Fruit fly (Drosophila melanogaster) Kc167 (cell line): Measurements from ENCODE around the gene mus302.

ENCODE experiments used
- Myc ChIP-seq: fragments of >200 bp; optimal IDR thresholded peaks from 2 replicates; lab custom pipeline; 2017; ENCODE audit warnings: missing external identifiers
- Sin3A ChIP-seq: fragments of >200 bp; optimal IDR thresholded peaks from 2 replicates; lab custom pipeline; 2018; ENCODE audit warnings: missing external identifiers
- h ChIP-seq: fragments of >200 bp; optimal IDR thresholded peaks from 3 replicates; lab custom pipeline; 2018; ENCODE audit warnings: missing external identifiers
- insv ChIP-seq: fragments of >200 bp; optimal IDR thresholded peaks from 3 replicates; lab custom pipeline; 2018; ENCODE audit warnings: missing external identifiers
- psq ChIP-seq: fragments of >200 bp; optimal IDR thresholded peaks from 2 replicates; lab custom pipeline; 2017; ENCODE audit warnings: missing external identifiers
- ttk ChIP-seq: sonication (Bioruptor generic); optimal IDR thresholded peaks from 2 replicates; lab custom pipeline; 2017; ENCODE audit warnings: missing external identifiers

mus302 gene

DNA sequence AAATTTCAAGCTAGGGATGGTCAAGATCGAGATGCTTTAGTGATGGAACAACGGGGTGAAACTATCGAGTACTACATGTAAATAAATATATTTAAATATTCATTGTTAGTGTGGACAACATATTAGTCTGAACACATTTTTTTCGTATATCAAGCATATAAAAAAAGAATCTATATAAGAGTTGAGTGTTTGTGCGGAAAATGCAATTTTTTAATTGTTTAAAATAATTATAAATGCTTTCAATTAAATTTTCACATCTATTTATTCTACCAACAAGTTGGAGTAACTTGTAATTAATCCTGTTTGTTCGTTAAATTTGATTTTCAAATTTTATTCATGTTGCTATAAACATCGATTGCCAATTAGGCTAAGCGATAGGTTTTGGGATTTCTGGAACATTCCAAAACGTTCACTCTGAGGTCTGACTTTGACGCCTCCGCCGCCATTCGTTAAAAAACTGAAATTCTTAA lies at the start of gene mus302, which contains the start of gene CG9705:
Gene mus302 (minus strand): TSS at position 33 of the 470 bp plus-strand sequence.
Gene CG9705 (plus strand): TSS at position 397 of the 470 bp plus-strand sequence.
- TF ChIP-seq Myc, result no peak
- TF ChIP-seq ttk (lab: Kevin White, UChicago), result no peak
- no peak for TF ChIP-seq psq
- TF ChIP-seq h (lab: Kevin White, UChicago), result no peak
- TF ChIP-seq Sin3A (lab: Kevin White, UChicago), result no peak
- TF ChIP-seq insv (lab: Kevin White, UChicago), result no peak

DNA sequence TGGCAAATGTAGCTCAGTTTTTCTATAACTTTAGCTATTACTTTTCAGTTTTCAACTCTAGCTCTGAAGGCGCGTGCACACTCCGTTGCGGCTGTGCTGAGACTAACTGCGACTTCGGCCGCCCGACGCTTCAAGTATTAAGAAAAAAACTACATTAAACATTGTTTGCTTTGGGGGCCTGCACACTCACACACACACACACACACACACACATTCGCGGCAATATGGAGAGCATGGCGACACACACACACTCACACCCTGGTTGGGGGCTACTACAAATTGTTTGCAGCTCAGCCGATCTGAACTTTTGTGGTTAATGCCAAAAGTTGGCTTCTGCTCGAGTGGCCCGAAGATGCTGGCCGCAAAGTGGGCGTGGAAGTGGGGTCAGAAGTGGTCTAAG lies 49.4 kb upstream of the mus302 start, which contains the start of gene CG13024:
Gene CG13024 (minus strand): TSS at position 108 of the 400 bp plus-strand sequence.
- no peak for TF ChIP-seq psq
- no peak for TF ChIP-seq ttk (lab: Kevin White, UChicago)
- TF ChIP-seq h (lab: Kevin White, UChicago), result no peak
- TF ChIP-seq insv (lab: Kevin White, UChicago), result no peak

DNA sequence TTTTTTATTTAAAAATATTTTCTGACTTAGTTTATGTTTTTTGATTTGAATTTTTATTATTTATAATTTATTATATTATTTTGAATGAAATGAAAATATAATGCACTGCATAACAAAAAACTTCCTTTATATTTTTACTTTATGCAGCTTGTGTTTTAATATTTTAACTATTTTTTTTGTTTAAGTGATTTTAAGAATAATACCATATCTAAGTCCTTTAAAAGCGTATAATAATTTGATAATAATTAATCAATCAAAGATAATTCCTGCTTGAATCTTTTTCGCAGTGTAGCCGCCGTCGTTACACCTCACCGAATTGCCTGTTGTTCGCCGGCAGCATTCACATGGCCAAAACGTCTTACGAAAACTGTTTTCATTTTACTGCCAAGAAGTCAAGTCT lies 45.7 kb upstream of the mus302 start:
- TF ChIP-seq Sin3A (lab: Kevin White, UChicago) (no peak), ttk (lab: Kevin White, UChicago) (no peak), Myc (no peak)

DNA sequence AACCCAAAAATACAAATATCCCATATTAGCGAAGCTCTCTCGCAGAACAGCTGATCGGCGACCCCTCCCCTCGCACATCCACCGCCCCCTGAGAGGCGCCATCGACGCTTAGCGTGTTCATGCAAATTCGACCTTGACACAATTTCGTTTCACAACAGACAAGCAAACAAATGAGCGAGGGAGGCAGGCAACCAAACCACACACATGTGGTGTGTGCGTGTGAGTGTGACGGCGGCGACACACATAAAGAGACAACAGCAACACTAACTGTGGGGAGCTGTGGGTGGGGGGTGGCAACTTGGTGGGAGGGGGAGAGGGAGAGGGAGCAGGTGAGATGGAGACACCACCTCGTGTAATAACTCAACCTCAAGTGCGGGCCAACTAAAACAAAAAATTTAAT lies 45.2 kb upstream of the mus302 start:
- TF ChIP-seq Sin3A (lab: Kevin White, UChicago), result no peak
- no peak for TF ChIP-seq Myc
- no peak for TF ChIP-seq h (lab: Kevin White, UChicago)
- TF ChIP-seq psq, result no peak
- TF ChIP-seq ttk (lab: Kevin White, UChicago), result no peak
- TF ChIP-seq insv (lab: Kevin White, UChicago), result no peak

DNA sequence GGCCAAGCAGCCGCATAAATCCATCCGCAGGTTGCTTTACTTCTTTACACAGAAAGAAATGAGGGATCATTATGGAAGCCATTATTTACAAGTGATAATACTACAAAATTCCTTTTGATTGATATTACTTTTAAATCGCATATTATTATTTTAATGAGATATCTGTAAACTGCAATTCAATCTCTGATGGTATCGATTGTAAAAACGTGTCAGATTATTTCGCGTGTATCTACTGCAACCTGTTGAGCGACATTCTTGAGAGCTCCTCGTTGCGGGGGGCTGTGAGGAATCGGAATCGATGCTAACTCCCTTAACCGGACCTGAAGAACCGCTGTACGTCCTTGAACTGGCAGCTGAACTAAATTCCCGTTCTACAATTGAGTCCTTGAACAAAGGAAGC lies 38.5 kb upstream of the mus302 start:
- no peak for TF ChIP-seq Sin3A (lab: Kevin White, UChicago)

DNA sequence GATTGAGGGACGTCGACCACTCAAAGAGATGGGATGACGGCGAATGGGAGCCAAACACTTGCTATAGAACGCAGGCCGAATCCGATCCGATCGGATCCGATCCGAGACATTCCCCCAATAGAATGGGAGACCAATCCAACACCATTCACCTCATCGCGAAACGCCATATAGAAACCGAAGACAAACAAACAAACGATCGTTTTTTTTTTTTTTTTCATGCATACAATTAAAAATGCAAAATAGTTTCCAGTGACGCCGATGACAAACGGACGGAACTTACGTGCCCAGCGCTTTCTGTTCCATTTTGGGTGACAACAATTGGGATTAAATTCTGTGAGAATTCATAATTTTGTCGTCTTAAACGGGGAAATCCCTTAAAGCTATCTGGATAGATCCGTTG lies 34.4 kb upstream of the mus302 start:
- TF ChIP-seq psq (no peak), insv (lab: Kevin White, UChicago) (no peak), ttk (lab: Kevin White, UChicago) (no peak), Sin3A (lab: Kevin White, UChicago) (no peak), Myc (no peak), h (lab: Kevin White, UChicago) (no peak)

DNA sequence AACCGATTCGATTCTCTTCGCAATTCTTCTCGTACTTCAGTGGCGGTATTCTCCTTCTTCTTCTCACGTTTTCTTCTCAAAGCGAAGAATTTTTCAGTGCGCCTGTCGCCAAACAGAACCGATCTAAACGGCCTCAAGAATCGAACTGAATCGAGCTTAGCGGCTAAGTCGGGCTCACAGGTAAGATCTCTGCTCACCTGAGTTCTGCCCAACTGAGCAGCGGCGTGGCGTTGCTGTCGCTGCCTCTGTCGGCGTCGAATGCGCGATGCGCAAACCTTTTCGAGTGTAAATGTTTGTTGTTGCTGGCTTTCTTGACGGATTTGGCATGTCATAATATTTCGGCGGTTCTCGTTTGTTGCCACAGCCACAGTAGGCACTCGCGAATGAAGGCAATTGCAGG lies 32.4 kb upstream of the mus302 start:
- no peak for TF ChIP-seq h (lab: Kevin White, UChicago)
- no peak for TF ChIP-seq Sin3A (lab: Kevin White, UChicago)
- no peak for TF ChIP-seq insv (lab: Kevin White, UChicago)

DNA sequence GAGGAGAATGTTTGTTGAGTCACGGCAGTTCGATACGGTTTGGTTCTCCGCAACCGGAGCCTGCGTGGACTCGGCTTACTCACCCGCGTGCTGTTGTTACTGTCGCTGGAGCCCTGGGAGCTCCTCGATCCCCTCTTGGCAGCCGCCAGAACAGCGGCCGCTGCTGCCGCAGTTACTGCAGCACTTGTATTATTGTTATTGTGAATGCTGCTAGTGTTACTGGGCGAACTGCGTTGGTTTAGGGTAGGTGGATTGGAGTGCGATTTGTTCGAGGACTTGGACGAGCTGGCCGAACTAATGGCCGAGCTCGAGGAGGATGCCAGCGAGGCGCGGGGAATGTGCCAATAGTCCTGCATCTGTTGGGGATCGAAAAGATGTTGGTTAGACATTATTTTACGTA lies 31.0 kb upstream of the mus302 start:
- TF ChIP-seq Sin3A (lab: Kevin White, UChicago) (no peak), h (lab: Kevin White, UChicago) (no peak), Myc (no peak), psq (no peak), insv (lab: Kevin White, UChicago) (no peak), ttk (lab: Kevin White, UChicago) (no peak)

DNA sequence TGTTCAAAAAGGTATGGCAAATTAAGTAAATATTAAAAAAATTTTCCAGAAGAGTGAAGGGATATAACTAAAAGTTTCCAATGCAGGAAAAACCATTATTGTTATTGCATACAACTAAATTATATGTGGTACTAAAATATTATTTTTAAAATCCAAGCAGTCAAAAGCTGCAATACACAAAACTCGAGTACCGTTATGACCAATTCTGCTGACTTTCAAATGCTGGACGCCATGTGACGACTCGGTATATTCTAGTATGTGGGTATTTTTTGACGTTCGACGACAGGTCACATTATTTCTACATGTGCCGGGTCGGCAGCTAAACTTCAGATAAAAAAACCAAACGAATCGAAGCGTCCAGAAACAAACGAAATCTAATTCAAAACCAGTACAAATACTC lies 28.6 kb upstream of the mus302 start:
- TF ChIP-seq ttk (lab: Kevin White, UChicago), result no peak
- no peak for TF ChIP-seq Sin3A (lab: Kevin White, UChicago)
- no peak for TF ChIP-seq insv (lab: Kevin White, UChicago)

DNA sequence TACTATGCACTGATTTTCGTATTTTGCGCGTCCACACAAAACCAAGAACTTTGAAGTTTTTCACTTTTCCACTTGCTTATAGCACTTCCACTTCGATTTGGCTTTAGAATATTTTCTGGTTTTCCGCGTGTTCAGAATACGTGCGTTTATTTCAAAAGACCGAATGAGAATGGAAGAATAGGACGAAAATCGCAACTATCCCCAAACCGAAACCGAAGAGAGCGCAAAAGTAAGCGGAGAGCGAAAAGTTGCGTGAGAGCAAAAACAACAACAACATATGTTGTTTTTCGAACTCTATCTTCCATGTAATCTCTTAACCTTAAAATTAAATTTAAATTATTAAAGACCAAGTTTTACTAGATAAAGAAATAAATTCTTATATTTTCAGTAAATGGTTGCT lies 28.0 kb upstream of the mus302 start, which contains the start of gene CG9674:
Gene CG9674 (minus strand): TSS at position 174 of the 400 bp plus-strand sequence.
- TF ChIP-seq Myc, result no peak
- no peak for TF ChIP-seq insv (lab: Kevin White, UChicago)
- no peak for TF ChIP-seq Sin3A (lab: Kevin White, UChicago)
- no peak for TF ChIP-seq ttk (lab: Kevin White, UChicago)
- no peak for TF ChIP-seq psq
- no peak for TF ChIP-seq h (lab: Kevin White, UChicago)

DNA sequence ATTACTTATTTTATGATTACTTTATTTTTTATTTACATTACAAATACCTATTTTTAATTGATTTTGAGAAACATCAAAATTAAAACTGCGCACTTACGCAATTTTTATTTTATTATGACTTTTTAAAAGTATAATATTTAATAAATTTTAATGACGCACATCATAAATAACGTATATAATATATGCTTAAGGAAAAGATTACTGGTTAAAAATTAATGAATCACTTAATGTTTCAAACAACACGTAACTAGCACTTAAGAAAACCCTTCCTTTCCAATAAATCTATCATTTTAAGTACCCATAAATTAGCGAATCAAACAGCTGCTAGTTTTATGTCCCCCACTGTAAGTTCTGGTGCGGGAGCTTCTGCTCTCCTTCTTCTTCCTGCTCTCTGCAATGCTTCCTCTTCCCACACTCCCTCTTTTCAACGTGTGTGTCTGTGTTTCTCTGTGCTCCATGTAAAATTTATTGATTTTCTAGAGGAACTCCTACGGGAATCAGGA lies 27.3 kb upstream of the mus302 start:
- TF ChIP-seq insv (lab: Kevin White, UChicago) (no peak), psq (no peak), h (lab: Kevin White, UChicago) (no peak), ttk (lab: Kevin White, UChicago) (no peak), Sin3A (lab: Kevin White, UChicago) (no peak), Myc (no peak)

DNA sequence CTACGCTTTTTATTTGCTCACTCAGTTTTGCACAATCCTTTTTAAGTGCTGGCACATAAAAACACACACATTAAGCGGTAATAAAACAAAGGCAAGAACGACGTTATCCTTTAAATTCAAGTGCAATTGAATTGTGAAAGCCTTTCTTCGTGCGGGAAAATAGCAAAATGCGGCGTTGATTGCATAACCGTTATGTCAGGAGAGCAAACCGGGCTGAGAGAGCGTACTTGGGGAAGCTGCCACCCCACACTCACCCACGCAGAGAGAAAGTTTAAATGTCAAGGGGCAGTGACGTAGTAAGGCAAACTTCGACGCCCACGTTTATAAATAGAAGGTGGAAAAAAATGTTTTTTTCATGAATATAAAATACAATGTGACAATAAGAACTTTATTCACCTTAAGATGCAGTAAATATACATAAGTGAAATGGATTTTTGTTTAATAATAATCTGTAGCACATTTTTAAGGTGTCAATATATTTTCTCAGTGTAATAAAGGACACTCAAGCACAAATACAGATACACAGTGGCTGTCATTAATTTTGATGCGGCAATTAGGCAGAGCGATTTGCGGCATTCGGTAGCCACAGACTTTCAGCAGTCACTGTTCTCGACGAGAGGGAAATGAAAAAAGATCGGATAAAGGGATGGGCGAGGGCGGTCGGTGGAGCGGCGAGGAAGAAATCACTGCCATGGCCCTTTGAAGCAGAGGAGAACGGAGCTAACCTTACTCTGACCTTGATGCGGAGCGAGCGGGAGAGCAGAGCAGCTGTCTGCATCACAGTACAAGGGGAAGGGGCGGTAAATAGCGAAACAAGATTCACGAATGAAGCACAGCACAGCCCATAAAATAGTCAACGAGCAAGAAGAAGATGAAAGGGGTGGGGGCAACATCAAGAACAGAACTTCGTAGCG lies 26.5 kb upstream of the mus302 start:
- no peak for TF ChIP-seq psq
- no peak for TF ChIP-seq ttk (lab: Kevin White, UChicago)
- TF ChIP-seq h (lab: Kevin White, UChicago), result no peak
- TF ChIP-seq insv (lab: Kevin White, UChicago), result no peak
- no peak for TF ChIP-seq Myc
- TF ChIP-seq Sin3A (lab: Kevin White, UChicago), result no peak
